Worm (Caenorhabditis elegans) whole organism, L4 larva: ENCODE measurements around the gene K06H7.2.
A peak's percentile ranks its signal among the peaks of the same experiment; 100 is the strongest.

Experiments
- D1046.2 ChIP-seq: fragments of 200-800 bp; sonication (Bioruptor generic); IDR thresholded peaks from 2 replicates; pipeline ENCODE4 v1.3.6; 2022; ENCODE audit warnings: missing genetic modification characterization, missing compliant biosample characterization
- F44E2.7 ChIP-seq: fragments of 200-800 bp; sonication (Bioruptor generic); IDR thresholded peaks from 2 replicates; pipeline ENCODE4 v2.1.2; 2022; ENCODE audit warnings: missing genetic modification characterization, missing compliant biosample characterization
- T20F7.1 ChIP-seq: fragments of 200-800 bp; sonication (Bioruptor generic); optimal IDR thresholded peaks from 2 replicates; lab custom pipeline; 2018; ENCODE audit warnings: mild to moderate bottlenecking, missing genetic modification characterization, missing compliant biosample characterization
- Y105C5A.15 ChIP-seq: fragments of 200-800 bp; sonication (Bioruptor generic); IDR thresholded peaks from 2 replicates; pipeline ENCODE4 v1.3.6; 2022; ENCODE audit warnings: missing genetic modification characterization, missing compliant biosample characterization
- Y48G9A.11 ChIP-seq: fragments of 200-800 bp; sonication (Bioruptor generic); IDR thresholded peaks from 2 replicates; pipeline ENCODE4 v1.3.6; 2022; ENCODE audit warnings: missing genetic modification reagents, missing genetic modification characterization, missing compliant biosample characterization
- Y5F2A.4 ChIP-seq: fragments of 200-800 bp; sonication (Bioruptor generic); optimal IDR thresholded peaks from 2 replicates; lab custom pipeline; 2018; ENCODE audit warnings: mild to moderate bottlenecking, missing genetic modification characterization, missing compliant biosample characterization
- Y75B8A.6 ChIP-seq: fragments of 200-800 bp; sonication (Bioruptor generic); IDR thresholded peaks from 2 replicates; pipeline ENCODE4 v1.3.6; 2022; ENCODE audit warnings: missing genetic modification reagents, missing genetic modification characterization, missing compliant biosample characterization
- ZK337.2 ChIP-seq: fragments of 200-800 bp; sonication (Bioruptor generic); IDR thresholded peaks from 2 replicates; pipeline ENCODE4 v1.3.6; 2022; ENCODE audit warnings: missing genetic modification reagents, missing genetic modification characterization, missing compliant biosample characterization
- aha-1 ChIP-seq: fragments of 150-350 bp; peaks from one replicate; lab custom pipeline; 2014; ENCODE audit warnings: missing biosample characterization, missing genetic modification characterization
- aly-2 ChIP-seq: sonication (generic microtip); optimal IDR thresholded peaks from 2 replicates; lab custom pipeline; 2018; ENCODE audit warnings: missing biosample characterization, missing genetic modification characterization
- arid-1 ChIP-seq: fragments of 200-800 bp; sonication (Bioruptor generic); conservative IDR thresholded peaks from 2 replicates; pipeline ENCODE4 v1.3.6; 2022; ENCODE audit warnings: missing genetic modification reagents, missing genetic modification characterization, missing compliant biosample characterization
- ceh-20 ChIP-seq: fragments of 200-800 bp; sonication (Bioruptor generic); IDR thresholded peaks from 2 replicates; pipeline ENCODE4 v1.3.6; 2022; ENCODE audit warnings: missing genetic modification reagents, missing genetic modification characterization, missing compliant biosample characterization
- ceh-44 ChIP-seq: fragments of 200-800 bp; sonication (Bioruptor generic); IDR thresholded peaks from 2 replicates; pipeline ENCODE4 v1.3.6; 2022; ENCODE audit warnings: missing genetic modification reagents, missing genetic modification characterization, missing compliant biosample characterization
- ces-1 ChIP-seq: fragments of 150-350 bp; sonication (generic microtip); optimal IDR thresholded peaks from 4 replicates; lab custom pipeline; 2014; ENCODE audit warnings: missing biosample characterization, missing genetic modification reagents, missing genetic modification characterization
- daf-16 ChIP-seq, 3 experiments: sonication (generic microtip); optimal IDR thresholded peaks; 2 replicates each; lab custom pipeline; 2016 to 2017; ENCODE audit warnings: missing genetic modification characterization in 3 of 3, missing genetic modification reagents in 3 of 3, mild to moderate bottlenecking in 2 of 3, missing compliant biosample characterization in 2 of 3, missing biosample characterization in 1 of 3, moderate library complexity in 1 of 3
- daf-8 ChIP-seq: fragments of 200-800 bp; sonication (Bioruptor generic); IDR thresholded peaks from 2 replicates; pipeline ENCODE4 v1.3.6; 2022; ENCODE audit warnings: missing genetic modification characterization, missing compliant biosample characterization
- dmd-9 ChIP-seq: fragments of 200-800 bp; sonication (Bioruptor generic); IDR thresholded peaks from 2 replicates; pipeline ENCODE4 v1.3.6; 2022; ENCODE audit warnings: missing genetic modification reagents, missing genetic modification characterization, missing compliant biosample characterization
- dve-1 ChIP-seq: sonication (generic microtip); optimal IDR thresholded peaks from 2 replicates; lab custom pipeline; 2017; ENCODE audit warnings: antibody characterized with exemption, mild to moderate bottlenecking, missing genetic modification characterization, missing compliant biosample characterization; ENCODE audit not compliant: insufficient read depth
- egl-43 ChIP-seq: fragments of 200-800 bp; sonication (Bioruptor generic); IDR thresholded peaks from 2 replicates; pipeline ENCODE4 v1.3.6; 2022; ENCODE audit warnings: missing genetic modification reagents, missing genetic modification characterization, missing compliant biosample characterization
- fkh-10 ChIP-seq: fragments of 150-350 bp; optimal IDR thresholded peaks from 2 replicates; lab custom pipeline; 2014; ENCODE audit warnings: missing biosample characterization, missing genetic modification reagents, missing genetic modification characterization
- gei-8 ChIP-seq: fragments of 200-800 bp; sonication (Bioruptor generic); optimal IDR thresholded peaks from 2 replicates; lab custom pipeline; 2018; ENCODE audit warnings: mild to moderate bottlenecking, missing genetic modification characterization, missing compliant biosample characterization
- hlh-11 ChIP-seq: fragments of 200-800 bp; sonication (Bioruptor generic); optimal IDR thresholded peaks from 2 replicates; lab custom pipeline; 2018; ENCODE audit warnings: mild to moderate bottlenecking, missing genetic modification characterization, missing compliant biosample characterization
- hlh-30 ChIP-seq: sonication (generic microtip); optimal IDR thresholded peaks from 2 replicates; lab custom pipeline; 2017; ENCODE audit warnings: antibody characterized with exemption, mild to moderate bottlenecking, missing genetic modification characterization, missing compliant biosample characterization; ENCODE audit not compliant: insufficient read depth
- lim-7 ChIP-seq: fragments of 200-800 bp; sonication (Bioruptor generic); IDR thresholded peaks from 2 replicates; pipeline ENCODE4 v1.3.6; 2022; ENCODE audit warnings: missing genetic modification characterization, missing compliant biosample characterization
- lin-1 ChIP-seq: fragments of 200-800 bp; sonication (Bioruptor generic); IDR thresholded peaks from 2 replicates; pipeline ENCODE4 v1.3.6; 2022; ENCODE audit warnings: missing genetic modification reagents, missing genetic modification characterization, missing compliant biosample characterization
- lin-15B ChIP-seq: fragments of 150-350 bp; sonication (generic microtip); optimal IDR thresholded peaks from 3 replicates; lab custom pipeline; 2014; ENCODE audit warnings: missing biosample characterization, missing genetic modification characterization
- lin-39 ChIP-seq: fragments of 150-350 bp; optimal IDR thresholded peaks from 2 replicates; lab custom pipeline; 2014; ENCODE audit warnings: missing biosample characterization, missing genetic modification reagents, missing genetic modification characterization
- lir-3 ChIP-seq: sonication (generic microtip); optimal IDR thresholded peaks from 2 replicates; lab custom pipeline; 2016; ENCODE audit warnings: mild to moderate bottlenecking, missing genetic modification characterization, missing compliant biosample characterization
- lsy-2 ChIP-seq, 2 experiments: fragments of 150-350 bp in 1 of 2; sonication (generic microtip) in 1 of 2; optimal IDR thresholded peaks; 2 replicates each; lab custom pipeline; 2014 to 2017; ENCODE audit warnings: missing biosample characterization in 2 of 2, missing genetic modification characterization in 2 of 2
- madf-9 ChIP-seq: fragments of 200-800 bp; sonication (Bioruptor generic); conservative IDR thresholded peaks from 2 replicates; pipeline ENCODE4 v1.3.6; 2022; ENCODE audit warnings: missing genetic modification reagents, missing genetic modification characterization, missing compliant biosample characterization
- mdl-1 ChIP-seq, 2 experiments: fragments of 150-350 bp in 1 of 2; sonication (generic microtip) in 1 of 2; optimal IDR thresholded peaks; 2 replicates each; lab custom pipeline; 2014 to 2017; ENCODE audit warnings: missing biosample characterization in 2 of 2, missing genetic modification characterization in 2 of 2
- mep-1 ChIP-seq: fragments of 150-350 bp; sonication (generic microtip); optimal IDR thresholded peaks from 3 replicates; lab custom pipeline; 2014; ENCODE audit warnings: missing biosample characterization, missing genetic modification characterization
- nhr-102 ChIP-seq: sonication (generic microtip); optimal IDR thresholded peaks from 2 replicates; lab custom pipeline; 2016; ENCODE audit warnings: mild to moderate bottlenecking, missing genetic modification characterization, moderate library complexity, missing compliant biosample characterization
- nhr-237 ChIP-seq: sonication (generic microtip); optimal IDR thresholded peaks from 2 replicates; lab custom pipeline; 2017; ENCODE audit warnings: missing biosample characterization, missing genetic modification characterization
- nhr-25 ChIP-seq: sonication (generic microtip); optimal IDR thresholded peaks from 2 replicates; lab custom pipeline; 2017; ENCODE audit warnings: missing genetic modification characterization, mild to moderate bottlenecking, missing compliant biosample characterization, antibody characterized with exemption, moderate library complexity, borderline replicate concordance; ENCODE audit not compliant: insufficient read depth
- nhr-28 ChIP-seq: fragments of 150-350 bp; optimal IDR thresholded peaks from 2 replicates; lab custom pipeline; 2014; ENCODE audit warnings: missing biosample characterization, missing genetic modification characterization
- nhr-48 ChIP-seq: sonication (generic microtip); optimal IDR thresholded peaks from 2 replicates; lab custom pipeline; 2016; ENCODE audit warnings: mild to moderate bottlenecking, missing genetic modification characterization, missing compliant biosample characterization
- nhr-76 ChIP-seq: fragments of 150-350 bp; optimal IDR thresholded peaks from 2 replicates; lab custom pipeline; 2014; ENCODE audit warnings: missing biosample characterization, missing genetic modification characterization
- nhr-77 ChIP-seq: fragments of 150-350 bp; optimal IDR thresholded peaks from 2 replicates; lab custom pipeline; 2014; ENCODE audit warnings: missing biosample characterization, missing genetic modification characterization
- pha-4 ChIP-seq, 2 experiments: fragments of 150-350 bp in 1 of 2; fragments of 200-800 bp in 1 of 2; sonication (Bioruptor generic) in 1 of 2; IDR thresholded peaks in 1 of 2; optimal IDR thresholded peaks in 1 of 2; 2 replicates each; pipeline versions ENCODE4 v1.3.6 to Lab custom; 2014 to 2022; ENCODE audit warnings: missing genetic modification characterization in 2 of 2, missing genetic modification reagents in 2 of 2, missing biosample characterization in 1 of 2, missing compliant biosample characterization in 1 of 2
- sdz-12 ChIP-seq: fragments of 200-800 bp; sonication (Bioruptor generic); optimal IDR thresholded peaks from 2 replicates; lab custom pipeline; 2018; ENCODE audit warnings: mild to moderate bottlenecking, missing genetic modification characterization, missing compliant biosample characterization
- skn-1 ChIP-seq: fragments of 150-350 bp; optimal IDR thresholded peaks from 2 replicates; lab custom pipeline; 2014; ENCODE audit warnings: missing biosample characterization, missing genetic modification characterization
- snpc-4 ChIP-seq: fragments of 150-350 bp; optimal IDR thresholded peaks from 2 replicates; lab custom pipeline; 2014; ENCODE audit warnings: missing biosample characterization, missing genetic modification characterization
- spr-1 ChIP-seq: sonication (generic microtip); optimal IDR thresholded peaks from 2 replicates; lab custom pipeline; 2016; ENCODE audit warnings: mild to moderate bottlenecking, missing genetic modification characterization, missing compliant biosample characterization
- spr-3 ChIP-seq: fragments of 200-800 bp; sonication (Bioruptor generic); optimal IDR thresholded peaks from 2 replicates; lab custom pipeline; 2018; ENCODE audit warnings: mild to moderate bottlenecking, missing genetic modification characterization, missing compliant biosample characterization
- tra-1 ChIP-seq: fragments of 200-800 bp; sonication (Bioruptor generic); IDR thresholded peaks from 2 replicates; pipeline ENCODE4 v1.3.6; 2022; ENCODE audit warnings: missing genetic modification reagents, missing genetic modification characterization, missing compliant biosample characterization
- unc-39 ChIP-seq: sonication (generic microtip); optimal IDR thresholded peaks from 2 replicates; lab custom pipeline; 2017; ENCODE audit warnings: missing biosample characterization, missing genetic modification characterization
- zfp-2 ChIP-seq: sonication (generic microtip); optimal IDR thresholded peaks from 2 replicates; lab custom pipeline; 2016; ENCODE audit warnings: mild to moderate bottlenecking, missing genetic modification characterization, missing compliant biosample characterization
- zfp-3 ChIP-seq: fragments of 200-800 bp; sonication (Bioruptor generic); conservative IDR thresholded peaks from 2 replicates; pipeline ENCODE4 v1.3.6; 2022; ENCODE audit warnings: missing genetic modification reagents, missing genetic modification characterization, missing compliant biosample characterization
- zip-2 ChIP-seq: fragments of 150-350 bp; optimal IDR thresholded peaks from 2 replicates; lab custom pipeline; 2014; ENCODE audit warnings: missing biosample characterization, missing genetic modification characterization
- ztf-11 ChIP-seq: fragments of 150-350 bp; optimal IDR thresholded peaks from 2 replicates; lab custom pipeline; 2014; ENCODE audit warnings: missing biosample characterization, missing genetic modification characterization

K06H7.2 gene

DNA sequence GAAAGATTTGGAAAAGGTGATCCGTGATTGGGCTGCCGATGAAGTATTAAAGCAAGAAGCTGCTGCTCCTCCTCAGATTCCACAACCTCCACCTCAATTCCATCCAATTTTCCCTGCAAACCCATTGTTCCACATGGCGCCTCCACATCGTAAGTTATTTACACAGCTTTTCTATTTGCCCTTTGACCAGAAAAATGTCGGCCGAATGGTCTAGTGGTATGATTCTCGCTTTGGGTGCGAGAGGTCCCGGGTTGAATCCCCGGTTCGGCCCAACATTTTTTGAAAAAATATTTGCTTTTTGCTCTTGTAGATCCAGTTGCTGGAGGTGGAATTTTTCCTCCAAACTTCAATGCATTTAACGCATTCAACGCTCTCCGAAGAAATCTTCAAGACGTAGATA lies 24.2 kb upstream of the K06H7.2 start (continued):
- TF ChIP-seq daf-16 (GFP tag; optimal IDR thresholded peaks at IDR 0.05; lab: Kevin White, UChicago) (no peak), daf-16 (tag; optimal IDR thresholded peaks at IDR 0.05; lab: Kevin White, UChicago) (no peak), lin-15B (tag; lab: Kevin White, UChicago) (no peak), lim-7 (peak; percentile 50; the same call in 1 of the 2 replicates), dve-1 (tag; lab: Kevin White, UChicago) (no peak), T20F7.1 (GFP tag; lab: Kevin White, UChicago) (no peak), dmd-9 (GFP tag; lab: Robert Waterston, UW) (no peak), tra-1 (GFP tag; lab: Robert Waterston, UW) (no peak), sdz-12 (GFP tag; lab: Kevin White, UChicago) (no peak), skn-1 (tag; lab: Kevin White, UChicago) (no peak), fkh-10 (no peak), nhr-77 (tag; lab: Kevin White, UChicago) (no peak), gei-8 (GFP tag; lab: Kevin White, UChicago) (no peak), lsy-2 (tag; optimal IDR thresholded peaks at IDR 0.05; lab: Kevin White, UChicago) (no peak), ztf-11 (tag; lab: Kevin White, UChicago) (no peak), aha-1 (tag; lab: Kevin White, UChicago) (no peak), nhr-28 (tag; lab: Kevin White, UChicago) (no peak), lin-39 (tag; lab: Kevin White, UChicago) (no peak), egl-43 (GFP tag; lab: Robert Waterston, UW) (peak; percentile 48; the same call in 1 of the 2 replicates), unc-39 (tag; lab: Kevin White, UChicago) (no peak), hlh-11 (tag; lab: Kevin White, UChicago) (no peak), Y5F2A.4 (GFP tag; lab: Kevin White, UChicago) (no peak), arid-1 (GFP tag; lab: Robert Waterston, UW) (0 out of 2 replicates have a peak, but pooled peaks have one; percentile 23), lir-3 (tag; lab: Kevin White, UChicago) (no peak), aly-2 (no peak), lin-1 (no peak), nhr-237 (tag; lab: Kevin White, UChicago) (no peak), nhr-48 (tag; lab: Kevin White, UChicago) (no peak), mdl-1 (tag; optimal IDR thresholded peaks at IDR 0.05; lab: Kevin White, UChicago) (no peak), zfp-3 (GFP tag; lab: Robert Waterston, UW) (no peak), ZK337.2 (GFP tag; lab: Robert Waterston, UW) (no peak), madf-9 (no peak), daf-8 (GFP tag; lab: Robert Waterston, UW) (no peak), spr-1 (tag; lab: Kevin White, UChicago) (no peak), F44E2.7 (GFP tag; lab: Robert Waterston, UW) (no peak), Y48G9A.11 (GFP tag; lab: Robert Waterston, UW) (0 out of 2 replicates have a peak, but pooled peaks have one; percentile 28), nhr-76 (tag; lab: Kevin White, UChicago) (no peak), Y105C5A.15 (GFP tag; lab: Robert Waterston, UW) (0 out of 2 replicates have a peak, but pooled peaks have one; percentile 41), nhr-102 (tag; lab: Kevin White, UChicago) (no peak), zip-2 (tag; lab: Kevin White, UChicago) (no peak), Y75B8A.6 (no peak), zfp-2 (tag; lab: Kevin White, UChicago) (no peak), mep-1 (tag; lab: Kevin White, UChicago) (no peak), pha-4 (GFP tag; IDR thresholded peaks at IDR 0.05; lab: Robert Waterston, UW) (no peak), pha-4 (tag; optimal IDR thresholded peaks at IDR 0.05; lab: Kevin White, UChicago) (no peak), D1046.2 (GFP tag; lab: Robert Waterston, UW) (0 out of 2 replicates have a peak, but pooled peaks have one; percentile 53), ceh-20 (GFP tag; lab: Robert Waterston, UW) (no peak), spr-3 (no peak), ces-1 (GFP tag; lab: Kevin White, UChicago) (no peak), hlh-30 (tag; lab: Kevin White, UChicago) (no peak), snpc-4 (peak; percentile 39), nhr-25 (no peak), ceh-44 (GFP tag; lab: Robert Waterston, UW) (no peak)
